Worm (Caenorhabditis elegans) whole organism, late embryonic: ENCODE results near the gene T15H9.4.

ENCODE experiments used
- C08G9.2 ChIP-seq: sonication (generic microtip); optimal IDR thresholded peaks from 2 replicates; lab custom pipeline; 2016; ENCODE audit warnings: mild to moderate bottlenecking, missing genetic modification characterization, moderate library complexity, missing compliant biosample characterization
- C38D4.7 ChIP-seq: fragments of 200-800 bp; sonication (Bioruptor generic); optimal IDR thresholded peaks from 2 replicates; lab custom pipeline; 2018; ENCODE audit warnings: mild to moderate bottlenecking, missing genetic modification characterization, moderate library complexity, missing compliant biosample characterization
- F13H6.1 ChIP-seq: sonication (generic microtip); optimal IDR thresholded peaks from 2 replicates; lab custom pipeline; 2016; ENCODE audit warnings: missing genetic modification characterization, missing compliant biosample characterization
- K02D7.2 ChIP-seq: sonication (generic microtip); optimal IDR thresholded peaks from 2 replicates; lab custom pipeline; 2017; ENCODE audit warnings: mild to moderate bottlenecking, missing genetic modification characterization, missing compliant biosample characterization
- K09A11.1 ChIP-seq: sonication (generic microtip); optimal IDR thresholded peaks from 2 replicates; lab custom pipeline; 2017; ENCODE audit warnings: antibody characterized with exemption, mild to moderate bottlenecking, missing genetic modification characterization, missing compliant biosample characterization; ENCODE audit not compliant: insufficient read depth
- ahr-1 ChIP-seq: sonication (generic microtip); optimal IDR thresholded peaks from 2 replicates; lab custom pipeline; 2016; ENCODE audit warnings: missing genetic modification characterization, missing compliant biosample characterization
- ama-1 ChIP-seq: fragments of 150-350 bp; optimal IDR thresholded peaks from 2 replicates; lab custom pipeline; 2014
- ceh-2 ChIP-seq: sonication (generic microtip); optimal IDR thresholded peaks from 2 replicates; lab custom pipeline; 2016; ENCODE audit warnings: missing genotype, missing genetic modification characterization, missing compliant biosample characterization
- ceh-22 ChIP-seq: sonication (generic microtip); optimal IDR thresholded peaks from 2 replicates; lab custom pipeline; 2017; ENCODE audit warnings: missing biosample characterization, missing genetic modification characterization
- ceh-45 ChIP-seq: fragments of 200-800 bp; sonication (Bioruptor generic); IDR thresholded peaks from 2 replicates; pipeline ENCODE4 v1.3.6; 2022; ENCODE audit warnings: missing genetic modification reagents, missing genetic modification characterization, missing compliant biosample characterization
- ceh-48 ChIP-seq: sonication (generic microtip); optimal IDR thresholded peaks from 2 replicates; lab custom pipeline; 2016; ENCODE audit warnings: missing genetic modification characterization, inconsistent platforms, missing compliant biosample characterization
- ceh-6 ChIP-seq: fragments of 200-800 bp; sonication (Bioruptor generic); optimal IDR thresholded peaks from 2 replicates; lab custom pipeline; 2018; ENCODE audit warnings: mild to moderate bottlenecking, missing genetic modification characterization, missing compliant biosample characterization
- dmd-4 ChIP-seq: sonication (generic microtip); optimal IDR thresholded peaks from 2 replicates; lab custom pipeline; 2016; ENCODE audit warnings: borderline replicate concordance, missing genetic modification characterization, missing compliant biosample characterization
- dve-1 ChIP-seq: sonication (generic microtip); optimal IDR thresholded peaks from 2 replicates; lab custom pipeline; 2017; ENCODE audit warnings: antibody characterized with exemption, mild to moderate bottlenecking, missing genetic modification characterization, missing compliant biosample characterization
- elt-2 ChIP-seq: sonication (generic microtip); optimal IDR thresholded peaks from 2 replicates; lab custom pipeline; 2016; ENCODE audit warnings: missing genetic modification reagents, missing genetic modification characterization, missing compliant biosample characterization
- ets-4 ChIP-seq: sonication (generic microtip); optimal IDR thresholded peaks from 2 replicates; lab custom pipeline; 2016; ENCODE audit warnings: missing genetic modification characterization, missing compliant biosample characterization
- fkh-10 ChIP-seq: fragments of 150-350 bp; optimal IDR thresholded peaks from 2 replicates; lab custom pipeline; 2014; ENCODE audit warnings: missing biosample characterization, missing genetic modification reagents, missing genetic modification characterization
- fkh-6 ChIP-seq: sonication (generic microtip); optimal IDR thresholded peaks from 2 replicates; lab custom pipeline; 2016; ENCODE audit warnings: missing genetic modification characterization, missing compliant biosample characterization
- hlh-13 ChIP-seq: fragments of 200-800 bp; sonication (Bioruptor generic); optimal IDR thresholded peaks from 2 replicates; lab custom pipeline; 2018; ENCODE audit warnings: mild to moderate bottlenecking, missing genetic modification characterization, missing compliant biosample characterization
- hlh-15 ChIP-seq: sonication (generic microtip); optimal IDR thresholded peaks from 2 replicates; lab custom pipeline; 2016; ENCODE audit warnings: missing genetic modification characterization, missing compliant biosample characterization
- hlh-30 ChIP-seq: sonication (generic microtip); optimal IDR thresholded peaks from 2 replicates; lab custom pipeline; 2017; ENCODE audit warnings: antibody characterized with exemption, missing genetic modification characterization, missing compliant biosample characterization; ENCODE audit not compliant: insufficient read depth
- lim-6 ChIP-seq: sonication (generic microtip); optimal IDR thresholded peaks from 2 replicates; lab custom pipeline; 2016; ENCODE audit warnings: missing genetic modification characterization, missing compliant biosample characterization
- lin-11 ChIP-seq: fragments of 200-800 bp; sonication (Bioruptor generic); optimal IDR thresholded peaks from 2 replicates; lab custom pipeline; 2018; ENCODE audit warnings: mild to moderate bottlenecking, missing genetic modification characterization, missing compliant biosample characterization
- madf-2 ChIP-seq: sonication (generic microtip); optimal IDR thresholded peaks from 2 replicates; lab custom pipeline; 2017; ENCODE audit warnings: missing genetic modification characterization, missing compliant biosample characterization
- nfya-1 ChIP-seq: sonication (generic microtip); optimal IDR thresholded peaks from 2 replicates; lab custom pipeline; 2017; ENCODE audit warnings: missing genetic modification characterization, mild to moderate bottlenecking, missing compliant biosample characterization, antibody characterized with exemption, moderate library complexity
- nhr-11 ChIP-seq: fragments of 150-350 bp; optimal IDR thresholded peaks from 2 replicates; lab custom pipeline; 2014; ENCODE audit warnings: missing biosample characterization, missing genetic modification characterization
- odd-2 ChIP-seq: sonication (generic microtip); optimal IDR thresholded peaks from 2 replicates; lab custom pipeline; 2017; ENCODE audit warnings: antibody characterized with exemption, mild to moderate bottlenecking, missing genetic modification characterization, missing compliant biosample characterization
- pax-1 ChIP-seq: fragments of 150-350 bp; optimal IDR thresholded peaks from 2 replicates; lab custom pipeline; 2014; ENCODE audit warnings: missing biosample characterization, missing genetic modification characterization
- pha-2 ChIP-seq: sonication (generic microtip); optimal IDR thresholded peaks from 2 replicates; lab custom pipeline; 2017; ENCODE audit warnings: mild to moderate bottlenecking, missing genetic modification characterization, missing compliant biosample characterization
- pha-4 ChIP-seq: fragments of 150-350 bp; optimal IDR thresholded peaks from 2 replicates; lab custom pipeline; 2018; ENCODE audit warnings: missing biosample characterization, missing genetic modification reagents, missing genetic modification characterization
- pqm-1 ChIP-seq: sonication (generic microtip); optimal IDR thresholded peaks from 2 replicates; lab custom pipeline; 2016; ENCODE audit warnings: missing genetic modification characterization, missing compliant biosample characterization
- rnt-1 ChIP-seq: sonication (generic microtip); optimal IDR thresholded peaks from 2 replicates; lab custom pipeline; 2016; ENCODE audit warnings: missing genetic modification characterization, missing compliant biosample characterization
- sdc-2 ChIP-seq: sonication (generic microtip); optimal IDR thresholded peaks from 2 replicates; lab custom pipeline; 2016; ENCODE audit warnings: missing genotype, missing genetic modification characterization, missing compliant biosample characterization
- sox-2 ChIP-seq: fragments of 200-800 bp; sonication (Bioruptor generic); IDR thresholded peaks from 2 replicates; pipeline ENCODE4 v1.3.6; 2022; ENCODE audit warnings: missing genetic modification reagents, missing genetic modification characterization, missing compliant biosample characterization
- sox-4 ChIP-seq: sonication (generic microtip); optimal IDR thresholded peaks from 2 replicates; lab custom pipeline; 2017; ENCODE audit warnings: mild to moderate bottlenecking, missing genetic modification characterization, inconsistent platforms, missing compliant biosample characterization
- syd-9 ChIP-seq: sonication (generic microtip); optimal IDR thresholded peaks from 2 replicates; lab custom pipeline; 2016; ENCODE audit warnings: mild to moderate bottlenecking, missing genetic modification characterization, moderate library complexity, missing compliant biosample characterization
- ttx-3 ChIP-seq: sonication (generic microtip); optimal IDR thresholded peaks from 2 replicates; lab custom pipeline; 2016; ENCODE audit warnings: missing genetic modification reagents, missing genetic modification characterization, missing compliant biosample characterization
- unc-42 ChIP-seq: sonication (generic microtip); optimal IDR thresholded peaks from 2 replicates; lab custom pipeline; 2016; ENCODE audit warnings: missing genotype, missing genetic modification characterization, missing compliant biosample characterization
- unc-55 ChIP-seq: sonication (generic microtip); optimal IDR thresholded peaks from 2 replicates; lab custom pipeline; 2017; ENCODE audit warnings: missing biosample characterization, missing genetic modification reagents, missing genetic modification characterization
- zip-5 ChIP-seq: sonication (generic microtip); optimal IDR thresholded peaks from 2 replicates; lab custom pipeline; 2016; ENCODE audit warnings: missing genetic modification characterization, missing compliant biosample characterization

T15H9.4 gene

DNA sequence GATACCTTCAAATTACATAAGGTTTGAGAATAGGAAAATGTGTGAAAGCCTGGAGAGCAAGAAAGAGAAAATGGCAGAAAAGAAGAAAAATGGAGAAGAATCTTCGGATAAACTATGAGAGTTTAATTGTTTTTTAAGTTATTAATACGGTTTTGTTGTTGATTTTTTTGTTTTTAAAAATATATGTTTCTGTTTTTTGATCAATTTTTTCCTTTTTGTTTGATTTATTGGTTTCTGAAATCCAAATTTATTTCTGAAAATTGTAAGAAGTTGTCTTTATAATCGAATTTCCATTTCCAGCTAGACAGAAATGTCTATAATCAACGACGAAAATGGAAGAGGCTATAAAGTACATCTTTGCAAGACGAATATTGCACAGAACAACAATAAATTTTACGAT, 18.9 kb upstream of the T15H9.4 start, which contains the start of gene parp-2:
Gene parp-2 (plus strand): TSS at position 301 of the 400 bp plus-strand sequence.
- no peak for TF ChIP-seq ttx-3
- no peak for TF ChIP-seq hlh-30

DNA sequence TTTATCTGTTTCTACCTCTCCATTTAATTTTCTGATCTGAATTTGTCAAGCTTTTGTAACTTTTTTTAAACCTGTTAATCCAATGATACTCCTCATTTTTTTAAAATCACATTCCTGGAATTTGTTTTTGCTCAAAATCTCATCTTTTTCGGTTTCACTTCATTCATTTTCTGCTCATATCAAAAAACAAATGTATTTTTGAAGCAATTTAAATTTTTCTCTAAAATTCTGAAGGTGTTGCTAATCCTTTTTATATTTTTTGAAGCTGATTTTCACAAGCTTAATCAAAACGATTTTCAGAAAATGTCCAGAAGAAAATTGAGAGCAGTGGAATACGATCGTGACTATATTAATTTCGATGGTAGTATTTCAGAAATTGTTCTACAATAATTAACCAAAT, 16.7 kb upstream of the T15H9.4 start, which contains the start of gene E02H1.5:
Gene E02H1.5 (plus strand): TSS at position 301 of the 400 bp plus-strand sequence.
- TF ChIP-seq ceh-2 (tag; lab: Kevin White, UChicago): no peak
- no peak for TF ChIP-seq pha-4
- no peak for TF ChIP-seq ceh-6 (GFP tag; lab: Kevin White, UChicago)
- no peak for TF ChIP-seq ahr-1 (tag; lab: Kevin White, UChicago)
- no peak for TF ChIP-seq ama-1 (lab: Kevin White, UChicago)
- TF ChIP-seq pha-2 (tag; lab: Kevin White, UChicago): no peak
- no peak for TF ChIP-seq sdc-2 (tag; lab: Kevin White, UChicago)
- no peak for TF ChIP-seq unc-55 (GFP tag; lab: Kevin White, UChicago)
- no peak for TF ChIP-seq unc-42
- no peak for TF ChIP-seq C38D4.7 (GFP tag; lab: Kevin White, UChicago)
- no peak for TF ChIP-seq madf-2 (tag; lab: Kevin White, UChicago)
- no peak for TF ChIP-seq ets-4
- TF ChIP-seq dve-1 (tag; lab: Kevin White, UChicago): no peak
- TF ChIP-seq K09A11.1: no peak
- no peak for TF ChIP-seq odd-2 (tag; lab: Kevin White, UChicago)
- no peak for TF ChIP-seq nfya-1 (tag; lab: Kevin White, UChicago)
- no peak for TF ChIP-seq pqm-1
- TF ChIP-seq, all 69 proteins: peak for 0

DNA sequence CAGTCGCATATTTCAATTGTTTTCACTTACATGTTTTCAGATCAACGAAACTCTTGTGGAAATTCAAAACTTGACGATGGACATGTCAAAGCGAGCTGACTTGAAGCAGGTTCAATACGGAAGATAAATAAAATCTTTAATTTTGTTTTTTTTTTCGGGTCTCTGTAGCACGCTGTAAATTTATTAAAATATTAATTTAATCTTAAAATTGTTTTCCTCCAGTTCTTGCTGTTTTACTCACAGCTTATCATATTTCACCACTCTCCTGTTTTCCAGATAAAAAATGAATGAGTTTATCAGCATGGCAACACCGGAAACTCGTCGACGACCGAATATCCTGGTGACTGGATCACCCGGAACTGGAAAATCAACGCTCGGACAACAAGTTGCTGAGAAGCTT, 15.3 kb upstream of the T15H9.4 start, which contains the start of gene E02H1.6:
Gene E02H1.6 (plus strand): TSS at position 301 of the 400 bp plus-strand sequence.
- TF ChIP-seq fkh-6 (tag; lab: Kevin White, UChicago): no peak
- TF ChIP-seq ceh-22 (tag; lab: Kevin White, UChicago): no peak
- TF ChIP-seq C08G9.2: no peak
- TF ChIP-seq pha-2 (tag; lab: Kevin White, UChicago): no peak
- no peak for TF ChIP-seq pqm-1
- TF ChIP-seq hlh-13 (GFP tag; lab: Kevin White, UChicago): no peak
- TF ChIP-seq elt-2 (tag; lab: Kevin White, UChicago): no peak
- TF ChIP-seq lin-11 (tag; lab: Kevin White, UChicago): no peak
- TF ChIP-seq hlh-30: no peak
- no peak for TF ChIP-seq unc-42
- no peak for TF ChIP-seq rnt-1 (tag; lab: Kevin White, UChicago)
- no peak for TF ChIP-seq sox-2 (GFP tag; lab: Robert Waterston, UW)
- TF ChIP-seq ceh-6 (GFP tag; lab: Kevin White, UChicago): no peak
- no peak for TF ChIP-seq K02D7.2
- no peak for TF ChIP-seq pax-1
- TF ChIP-seq ets-4: no peak
- TF ChIP-seq unc-55 (GFP tag; lab: Kevin White, UChicago): no peak
- no peak for TF ChIP-seq lim-6 (tag; lab: Kevin White, UChicago)
- TF ChIP-seq, all 69 proteins: peak for 0

DNA sequence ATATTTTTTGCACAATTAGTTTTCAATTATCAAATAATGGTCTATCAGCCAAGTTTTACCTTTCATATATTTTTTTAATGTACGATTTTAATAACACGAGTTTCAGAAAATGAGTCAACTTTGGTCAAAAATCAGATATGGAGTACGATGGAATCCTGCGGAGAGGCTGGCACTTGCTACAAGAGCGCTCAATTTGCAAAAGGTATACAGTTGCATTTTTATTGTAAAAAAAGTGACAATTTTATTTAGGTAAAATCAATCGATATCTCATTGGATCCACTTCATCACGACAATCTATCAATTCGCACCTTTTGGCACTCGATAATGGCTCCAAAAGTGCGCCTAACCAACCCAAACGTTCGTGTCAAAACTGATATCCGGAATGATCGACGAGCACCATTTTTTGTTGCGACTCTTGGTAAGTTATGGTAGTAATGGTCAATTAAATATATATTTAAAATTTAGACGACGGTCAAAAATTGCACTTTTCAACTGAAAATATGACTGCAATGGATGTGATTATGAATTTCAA, 14.1 kb upstream of the T15H9.4 start, which contains the start of gene mrpl-53:
Gene mrpl-53 (plus strand): TSS at position 107 of the 532 bp plus-strand sequence.
- TF ChIP-seq dmd-4 (no peak), ceh-45 (GFP tag; lab: Robert Waterston, UW) (no peak), ceh-6 (GFP tag; lab: Kevin White, UChicago) (no peak), pha-4 (no peak), F13H6.1 (tag; lab: Kevin White, UChicago) (no peak), sox-4 (tag; lab: Kevin White, UChicago) (no peak), hlh-15 (tag; lab: Kevin White, UChicago) (no peak), hlh-13 (GFP tag; lab: Kevin White, UChicago) (no peak), nhr-11 (tag; lab: Kevin White, UChicago) (no peak), ttx-3 (no peak), syd-9 (tag; lab: Kevin White, UChicago) (no peak), ahr-1 (tag; lab: Kevin White, UChicago) (no peak), K02D7.2 (no peak), ceh-2 (tag; lab: Kevin White, UChicago) (no peak), ceh-48 (no peak), zip-5 (no peak), fkh-10 (GFP tag; lab: Kevin White, UChicago) (no peak)
